Fruit fly (Drosophila melanogaster) whole organism, embryonic: ENCODE data around the gene CG43049.

ENCODE experiments used
- Aef1 ChIP-seq: fragments of 200-800 bp; sonication (Bioruptor generic); IDR thresholded peaks from 3 replicates; pipeline ENCODE4 v1.3.6; 2022; ENCODE audit warnings: missing biosample characterization, missing genetic modification characterization
- Blimp-1 ChIP-seq: fragments of 200-800 bp; sonication (Bioruptor generic); optimal IDR thresholded peaks from 3 replicates; lab custom pipeline; 2018; ENCODE audit warnings: missing biosample characterization, missing genetic modification characterization, mild to moderate bottlenecking, moderate library complexity, missing genetic modification reagents
- CG11085 ChIP-seq: fragments of 200-800 bp; sonication (Bioruptor generic); IDR thresholded peaks from 2 replicates; pipeline ENCODE4 v1.3.6; 2022; ENCODE audit warnings: missing biosample characterization, missing genetic modification characterization
- CG12769 ChIP-seq: fragments of 200-800 bp; sonication (Bioruptor generic); optimal IDR thresholded peaks from 2 replicates; lab custom pipeline; 2019; ENCODE audit warnings: missing biosample characterization, mild to moderate bottlenecking, missing genetic modification characterization, moderate library complexity
- CG14441 ChIP-seq: fragments of 200-800 bp; sonication (Bioruptor generic); IDR thresholded peaks from 2 replicates; pipeline ENCODE4 v1.3.6; 2022; ENCODE audit warnings: missing biosample characterization, missing genetic modification characterization
- CG14667 ChIP-seq: fragments of 200-800 bp; sonication (Bioruptor generic); IDR thresholded peaks from 2 replicates; pipeline ENCODE4 v1.3.6; 2022; ENCODE audit warnings: missing biosample characterization, missing genetic modification characterization
- CG15601 ChIP-seq: fragments of 200-800 bp; sonication (Bioruptor generic); optimal IDR thresholded peaks from 3 replicates; lab custom pipeline; 2019; ENCODE audit warnings: missing biosample characterization, mild to moderate bottlenecking, missing genetic modification characterization, moderate library complexity
- CG18599 ChIP-seq: fragments of 200-800 bp; sonication (Bioruptor generic); optimal IDR thresholded peaks from 3 replicates; lab custom pipeline; 2017; ENCODE audit warnings: missing biosample characterization, missing genetic modification characterization, mild to moderate bottlenecking, moderate library complexity, missing genetic modification reagents
- CG6272 ChIP-seq: fragments of 200-800 bp; sonication (Bioruptor generic); IDR thresholded peaks from 2 replicates; pipeline ENCODE4 v1.3.6; 2022; ENCODE audit warnings: missing biosample characterization, missing genetic modification characterization
- CG6689 ChIP-seq: fragments of 200-800 bp; sonication (Bioruptor generic); IDR thresholded peaks from 2 replicates; pipeline ENCODE4 v1.3.6; 2022; ENCODE audit warnings: missing biosample characterization, missing genetic modification characterization
- CG8290 ChIP-seq, 3 experiments: fragments of 200-800 bp; sonication (Bioruptor generic); optimal IDR thresholded peaks; 2 replicates each; lab custom pipeline; 2016 to 2019; ENCODE audit warnings: missing biosample characterization in 3 of 3, missing genetic modification characterization in 3 of 3, mild to moderate bottlenecking in 2 of 3, moderate library complexity in 1 of 3
- Camta ChIP-seq: fragments of 200-800 bp; sonication (Bioruptor generic); optimal IDR thresholded peaks from 2 replicates; lab custom pipeline; 2016; ENCODE audit warnings: missing biosample characterization, missing genetic modification characterization
- CkIIα-i1 ChIP-seq: fragments of 200-800 bp; sonication (Bioruptor generic); IDR thresholded peaks from 2 replicates; pipeline ENCODE4 v1.3.6; 2022; ENCODE audit warnings: missing biosample characterization, missing genetic modification characterization
- Eip74EF ChIP-seq, 2 experiments: fragments of 200-800 bp in 1 of 2; fragments of >200 bp in 1 of 2; sonication (Bioruptor generic) in 1 of 2; optimal IDR thresholded peaks; 2 replicates each; lab custom pipeline; 2017 to 2019; ENCODE audit warnings: missing biosample characterization in 2 of 2, missing genetic modification characterization in 2 of 2, mild to moderate bottlenecking in 1 of 2, moderate library complexity in 1 of 2
- Hr78 ChIP-seq, 2 experiments: fragments of 200-800 bp in 1 of 2; fragments of >200 bp in 1 of 2; sonication (Bioruptor generic) in 1 of 2; optimal IDR thresholded peaks; 2 replicates each; lab custom pipeline; 2017 to 2019; ENCODE audit warnings: missing biosample characterization in 2 of 2, missing genetic modification characterization in 2 of 2, mild to moderate bottlenecking in 1 of 2, moderate library complexity in 1 of 2
- Med ChIP-seq: fragments of 200-800 bp; sonication (Bioruptor generic); peaks from one replicate; lab custom pipeline; 2016; ENCODE audit warnings: missing biosample characterization, missing genetic modification characterization, mild to moderate bottlenecking, inconsistent platforms, moderate library complexity
- Rx ChIP-seq: fragments of 200-800 bp; sonication (Bioruptor generic); IDR thresholded peaks from 2 replicates; pipeline ENCODE4 v1.3.6; 2022; ENCODE audit warnings: missing biosample characterization, missing genetic modification characterization
- Sry-δ ChIP-seq: fragments of 200-800 bp; sonication (Bioruptor generic); optimal IDR thresholded peaks from 2 replicates; lab custom pipeline; 2016; ENCODE audit warnings: missing biosample characterization, missing genetic modification characterization
- Stat92E ChIP-seq, 3 experiments: fragments of >200 bp in 2 of 3; fragments of 200-800 bp in 1 of 3; sonication (Bioruptor generic) in 1 of 3; optimal IDR thresholded peaks; 2 replicates each; lab custom pipeline; 2017 to 2019; ENCODE audit warnings: missing biosample characterization in 3 of 3, missing genetic modification characterization in 3 of 3, mild to moderate bottlenecking in 1 of 3, moderate library complexity in 1 of 3
- chinmo ChIP-seq: fragments of 200-800 bp; sonication (Bioruptor generic); IDR thresholded peaks from 4 replicates; pipeline ENCODE4 v1.3.6; 2022; ENCODE audit warnings: missing biosample characterization, missing genetic modification characterization; ENCODE audit not compliant: partially characterized antibody
- esg ChIP-seq: fragments of 200-800 bp; sonication (Bioruptor generic); conservative IDR thresholded peaks from 2 replicates; pipeline ENCODE4 v1.3.6; 2022; ENCODE audit warnings: missing biosample characterization, missing genetic modification characterization
- exex ChIP-seq: fragments of 200-800 bp; sonication (Bioruptor generic); optimal IDR thresholded peaks from 4 replicates; lab custom pipeline; 2018; ENCODE audit warnings: missing biosample characterization, mild to moderate bottlenecking, missing genetic modification characterization, moderate library complexity
- gem ChIP-seq: fragments of 200-800 bp; sonication (Bioruptor generic); optimal IDR thresholded peaks from 2 replicates; lab custom pipeline; 2019; ENCODE audit warnings: missing biosample characterization, mild to moderate bottlenecking, missing genetic modification characterization, moderate library complexity
- hb ChIP-seq: fragments of 200-800 bp; sonication (Bioruptor generic); IDR thresholded peaks from 3 replicates; pipeline ENCODE4 v1.3.6; 2022; ENCODE audit warnings: missing biosample characterization, missing genetic modification characterization; ENCODE audit not compliant: partially characterized antibody
- ken ChIP-seq: fragments of 200-800 bp; sonication (Bioruptor generic); IDR thresholded peaks from 3 replicates; pipeline ENCODE4 v1.3.6; 2022; ENCODE audit warnings: missing biosample characterization, missing genetic modification characterization
- lov ChIP-seq, 2 experiments: fragments of 200-800 bp in 1 of 2; fragments of >200 bp in 1 of 2; sonication (Bioruptor generic) in 1 of 2; IDR thresholded peaks in 1 of 2; optimal IDR thresholded peaks in 1 of 2; 2 replicates in 1 of 2; 3 replicates in 1 of 2; pipeline versions ENCODE4 v1.3.6 to Lab custom; 2017 to 2022; ENCODE audit warnings: missing biosample characterization in 1 of 2, missing genetic modification characterization in 1 of 2
- mirr ChIP-seq: fragments of 200-800 bp; sonication (Bioruptor generic); optimal IDR thresholded peaks from 3 replicates; lab custom pipeline; 2018; ENCODE audit warnings: missing biosample characterization, mild to moderate bottlenecking, missing genetic modification characterization
- pan ChIP-seq, 4 experiments: fragments of >200 bp in 3 of 4; fragments of 200-800 bp in 1 of 4; sonication (Bioruptor generic) in 1 of 4; optimal IDR thresholded peaks in 3 of 4; IDR thresholded peaks in 1 of 4; 2 replicates each; pipeline versions ENCODE4 v1.3.6 to Lab custom; 2017 to 2022; ENCODE audit warnings: missing biosample characterization in 2 of 4, missing genetic modification characterization in 2 of 4, mixed read lengths in 1 of 4
- pros ChIP-seq: fragments of 200-800 bp; sonication (Bioruptor generic); optimal IDR thresholded peaks from 3 replicates; lab custom pipeline; 2019; ENCODE audit warnings: missing biosample characterization, mild to moderate bottlenecking, missing genetic modification characterization, moderate library complexity
- sens ChIP-seq: fragments of 200-800 bp; sonication (Bioruptor generic); peaks from one replicate; lab custom pipeline; 2016; ENCODE audit warnings: missing biosample characterization, missing genetic modification characterization
- slbo ChIP-seq: fragments of 200-800 bp; sonication (Bioruptor generic); IDR thresholded peaks from 2 replicates; pipeline ENCODE4 v1.3.6; 2022; ENCODE audit warnings: missing biosample characterization, missing genetic modification characterization
- sob ChIP-seq: fragments of 200-800 bp; sonication (Bioruptor generic); IDR thresholded peaks from 2 replicates; pipeline ENCODE4 v1.3.6; 2022; ENCODE audit warnings: missing biosample characterization, missing genetic modification characterization
- sr ChIP-seq: fragments of 200-800 bp; sonication (Bioruptor generic); IDR thresholded peaks from 3 replicates; pipeline ENCODE4 v1.3.6; 2022; ENCODE audit warnings: missing biosample characterization, missing genetic modification characterization
- stwl ChIP-seq: fragments of 200-800 bp; sonication (Bioruptor generic); optimal IDR thresholded peaks from 3 replicates; lab custom pipeline; 2018; ENCODE audit warnings: missing biosample characterization, mild to moderate bottlenecking, missing genetic modification characterization, moderate library complexity
- trem ChIP-seq: fragments of 200-800 bp; optimal IDR thresholded peaks from 3 replicates; lab custom pipeline; 2019; ENCODE audit warnings: missing biosample characterization, mild to moderate bottlenecking, missing genetic modification characterization, moderate library complexity
- vvl ChIP-seq: fragments of 200-800 bp; sonication (Bioruptor generic); IDR thresholded peaks from 2 replicates; pipeline ENCODE4 v1.3.6; 2022; ENCODE audit warnings: missing biosample characterization, missing genetic modification characterization

Gene CG43049

dm6 chr3L:18949137-18949536, 24.2 kb downstream of the CG43049 start (continued):
- TF ChIP-seq Sry-δ (no peak), esg (GFP tag; lab: Robert Waterston, UW) (no peak), stwl (tag; lab: Kevin White, UChicago) (peak; percentile 9), vvl (peak; percentile 90), sob (GFP tag; lab: Robert Waterston, UW) (0 out of 2 replicates have a peak, but pooled peaks have one; percentile 24)

dm6 chr3L:18950359-18950758, 25.5 kb downstream of the CG43049 start, which contains the start of gene CG6836:
Gene CG6836, plus strand, starts transcription at chr3L:18950629.
- TF ChIP-seq ken (GFP tag; lab: Robert Waterston, UW): peak; percentile 28; the same call in 1 of the 3 replicates
- 0 out of 2 replicates have a peak, but pooled peaks have one; percentile 6 for TF ChIP-seq CG14667 (GFP tag; lab: Robert Waterston, UW)
- no peak for TF ChIP-seq Hr78 (GFP tag; optimal IDR thresholded peaks at IDR 0.05; lab: Kevin White, UChicago)
- no peak for TF ChIP-seq Stat92E (GFP tag; optimal IDR thresholded peaks at IDR 0.05; lab: Kevin White, UChicago)
- TF ChIP-seq mirr (GFP tag; lab: Kevin White, UChicago): peak; percentile 10
- TF ChIP-seq CG12769: peak; percentile 12
- TF ChIP-seq gem (tag; lab: Kevin White, UChicago): no peak
- no peak for TF ChIP-seq hb (GFP tag; lab: Robert Waterston, UW)
- peak; percentile 36 for TF ChIP-seq Blimp-1 (GFP tag; lab: Kevin White, UChicago)
- TF ChIP-seq CG8290 (GFP tag; optimal IDR thresholded peaks at IDR 0.05; lab: Kevin White, UChicago): no peak
- TF ChIP-seq CG8290 (tag; optimal IDR thresholded peaks at IDR 0.05; lab: Kevin White, UChicago): peak in 1 of 2 experiments; percentile 20
- TF ChIP-seq Med (GFP tag; lab: Kevin White, UChicago): peak; percentile 64
- no peak for TF ChIP-seq CkIIα-i1 (GFP tag; lab: Robert Waterston, UW)
- TF ChIP-seq exex (tag; lab: Kevin White, UChicago): no peak
- peak; percentile 52 for TF ChIP-seq sens (GFP tag; lab: Kevin White, UChicago)
- 0 out of 3 replicates have a peak, but pooled peaks have one; percentile 9 for TF ChIP-seq sr (GFP tag; lab: Robert Waterston, UW)
- peak in 1 of 2 experiments; percentile 19 for TF ChIP-seq Eip74EF (GFP tag; optimal IDR thresholded peaks at IDR 0.05; lab: Kevin White, UChicago)
- peak; percentile 6; the same call in 1 of the 2 replicates for TF ChIP-seq CG6689 (GFP tag; lab: Robert Waterston, UW)
- TF ChIP-seq Aef1 (GFP tag; lab: Robert Waterston, UW): no peak
- TF ChIP-seq CG6272 (GFP tag; lab: Robert Waterston, UW): 0 out of 2 replicates have a peak, but pooled peaks have one; percentile 21
- TF ChIP-seq pan (optimal IDR thresholded peaks at IDR 0.05; lab: Kevin White, UChicago): no peak
- peak in 1 of 2 experiments; percentile 24 for TF ChIP-seq pan (GFP tag; optimal IDR thresholded peaks at IDR 0.05 in 1 of 2, IDR thresholded peaks at IDR 0.05 in 1 of 2)
- 0 out of 2 replicates have a peak, but pooled peaks have one; percentile 18 for TF ChIP-seq Rx (GFP tag; lab: Robert Waterston, UW)
- no peak for TF ChIP-seq CG15601 (tag; lab: Kevin White, UChicago)
- peak; percentile 44; the same call in 1 of the 2 replicates for TF ChIP-seq vvl
- TF ChIP-seq sob (GFP tag; lab: Robert Waterston, UW): peak; percentile 17; the same call in 1 of the 2 replicates
- peak; percentile 76; the same call in 1 of the 4 replicates for TF ChIP-seq chinmo (GFP tag; lab: Robert Waterston, UW)
- no peak for TF ChIP-seq trem
- TF ChIP-seq CG18599 (GFP tag; lab: Kevin White, UChicago): no peak
- no peak for TF ChIP-seq lov (optimal IDR thresholded peaks at IDR 0.05; lab: Kevin White, UChicago)
- TF ChIP-seq lov (GFP tag; IDR thresholded peaks at IDR 0.05; lab: Robert Waterston, UW): no peak
- TF ChIP-seq slbo (GFP tag; lab: Robert Waterston, UW): 0 out of 2 replicates have a peak, but pooled peaks have one; percentile 18
- TF ChIP-seq CG14441 (GFP tag; lab: Robert Waterston, UW): 0 out of 2 replicates have a peak, but pooled peaks have one; percentile 38
- TF ChIP-seq pros: no peak
- TF ChIP-seq Camta (GFP tag; lab: Kevin White, UChicago): no peak
- no peak for TF ChIP-seq CG11085 (GFP tag; lab: Robert Waterston, UW)
